Fruit fly (Drosophila melanogaster): ENCODE measurements around the gene Atg3.

DNA sequence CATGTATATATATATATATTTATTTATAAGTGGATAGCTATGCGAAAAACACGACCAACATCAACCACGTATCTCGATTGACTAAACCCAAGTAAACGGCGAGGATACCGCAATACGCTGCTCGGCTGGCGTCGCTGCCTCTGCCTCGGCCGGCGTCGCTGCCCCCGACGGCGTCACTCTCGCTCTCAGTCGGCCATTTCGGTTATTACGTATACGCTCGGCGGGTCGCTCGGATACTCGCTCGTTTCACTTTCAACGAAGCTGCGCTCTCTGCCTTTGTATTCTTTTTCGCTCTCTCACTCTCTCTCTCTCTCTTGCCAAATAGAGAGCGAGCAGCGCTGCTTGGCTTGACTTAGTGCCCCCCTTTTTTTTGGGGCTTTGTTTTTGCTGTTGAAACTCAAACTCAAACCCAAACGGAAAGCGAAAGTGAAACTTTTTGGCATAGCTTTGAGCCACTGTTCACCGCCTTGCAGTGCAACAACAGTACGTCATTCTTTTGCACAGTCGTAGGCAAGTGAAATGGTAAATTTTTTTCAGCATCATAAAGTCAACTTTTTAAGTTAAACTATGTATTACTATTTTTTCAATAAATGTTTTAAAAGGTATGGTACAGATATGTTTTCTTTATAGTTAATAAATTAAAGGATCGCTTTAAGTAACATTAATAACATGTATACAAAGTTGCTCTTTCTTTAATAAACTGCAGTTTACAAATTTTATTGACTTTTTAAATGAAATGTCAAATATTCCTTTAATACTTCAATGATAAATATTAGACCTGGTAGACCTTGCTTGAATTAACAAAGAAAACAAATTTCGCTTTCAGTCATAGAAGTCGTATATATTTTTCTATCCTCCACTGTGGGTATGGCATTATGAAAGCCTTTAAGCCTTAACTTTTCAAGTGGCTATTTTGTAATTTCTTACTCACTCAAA lies 17.4 kb downstream of the Atg3 start:
- no peak for TF ChIP-seq CG10979 (tag; optimal IDR thresholded peaks at IDR 0.05)
- TF ChIP-seq CG12942 (GFP tag; optimal IDR thresholded peaks at IDR 0.05), result no peak
- no peak for TF ChIP-seq hth (optimal IDR thresholded peaks at IDR 0.05)
- no peak for TF ChIP-seq CG16813 (GFP tag; IDR thresholded peaks at IDR 0.05; ENCODE audit: partially characterized antibody)
- no peak for TF ChIP-seq CG8089 (GFP tag; optimal IDR thresholded peaks at IDR 0.05)
- no peak for TF ChIP-seq ind (GFP tag; optimal IDR thresholded peaks at IDR 0.05)
- no peak for TF ChIP-seq repo (GFP tag; optimal IDR thresholded peaks at IDR 0.05)
- TF ChIP-seq Atf6 (GFP tag; IDR thresholded peaks at IDR 0.05), result no peak
- TF ChIP-seq Meics (GFP tag; optimal IDR thresholded peaks at IDR 0.05), result no peak
- no peak for TF ChIP-seq B-H1 (GFP tag; IDR thresholded peaks at IDR 0.05)

All from whole organism, embryonic.